Worm (Caenorhabditis elegans) whole organism, mixed stage, embryonic: Measurements from ENCODE around the gene F45D11.11.

Source experiments
- elt-1 ChIP-seq: sonication (generic microtip); optimal IDR thresholded peaks from 2 replicates; lab custom pipeline; 2017; ENCODE audit warnings: missing genetic modification characterization, mild to moderate bottlenecking, missing compliant biosample characterization, antibody characterized with exemption, moderate library complexity, borderline replicate concordance; ENCODE audit not compliant: insufficient read depth
- lin-32 ChIP-seq: fragments of 200-800 bp; sonication (Bioruptor generic); optimal IDR thresholded peaks from 2 replicates; lab custom pipeline; 2018; ENCODE audit warnings: mild to moderate bottlenecking, missing genetic modification characterization, missing compliant biosample characterization
- mep-1 ChIP-seq: fragments of 150-350 bp; optimal IDR thresholded peaks from 2 replicates; lab custom pipeline; 2017; ENCODE audit warnings: missing biosample characterization, missing genetic modification reagents, missing genetic modification characterization, inconsistent platforms
- sptf-1 ChIP-seq: sonication (generic microtip); optimal IDR thresholded peaks from 2 replicates; lab custom pipeline; 2017; ENCODE audit warnings: mild to moderate bottlenecking, missing genetic modification characterization, moderate library complexity, missing compliant biosample characterization
- unc-120 ChIP-seq: sonication (generic microtip); optimal IDR thresholded peaks from 2 replicates; lab custom pipeline; 2017; ENCODE audit warnings: missing genetic modification characterization, missing compliant biosample characterization; ENCODE audit not compliant: poor library complexity, severe bottlenecking
- unc-39 ChIP-seq: fragments of 150-350 bp; optimal IDR thresholded peaks from 2 replicates; lab custom pipeline; 2014; ENCODE audit warnings: missing biosample characterization, missing genetic modification characterization

- TF ChIP-seq elt-1 (tag; lab: Kevin White, UChicago) (no peak), unc-39 (tag; lab: Kevin White, UChicago) (no peak), mep-1 (tag; lab: Kevin White, UChicago) (no peak), lin-32 (no peak), unc-120 (no peak), sptf-1 (tag; lab: Kevin White, UChicago) (no peak)
Observed at ce11 chrII:1028602-1029001, 32.6 kb upstream of the F45D11.11 start, which contains the start of gene math-34.
